Fruit fly (Drosophila melanogaster) whole organism, embryonic: ENCODE measurements around the gene CG43915.

Experiments
- B-H2 ChIP-seq: fragments of 200-800 bp; sonication (Bioruptor generic); optimal IDR thresholded peaks from 2 replicates; lab custom pipeline; 2018; ENCODE audit warnings: missing biosample characterization, mild to moderate bottlenecking, missing genetic modification characterization
- CG10366 ChIP-seq: fragments of 200-800 bp; sonication (Bioruptor generic); IDR thresholded peaks from 2 replicates; pipeline ENCODE4 v1.3.6; 2022; ENCODE audit warnings: missing biosample characterization, missing genetic modification characterization
- CG10654 ChIP-seq: fragments of 200-800 bp; sonication (Bioruptor generic); optimal IDR thresholded peaks from 2 replicates; lab custom pipeline; 2016; ENCODE audit warnings: missing biosample characterization, missing genetic modification characterization
- CG11093 ChIP-seq: fragments of 200-800 bp; sonication (Bioruptor generic); IDR thresholded peaks from 3 replicates; pipeline ENCODE4 v1.3.6; 2022; ENCODE audit warnings: missing biosample characterization, missing genetic modification characterization
- CG12769 ChIP-seq: fragments of 200-800 bp; sonication (Bioruptor generic); optimal IDR thresholded peaks from 2 replicates; lab custom pipeline; 2019; ENCODE audit warnings: missing biosample characterization, mild to moderate bottlenecking, missing genetic modification characterization, moderate library complexity
- CG13287 ChIP-seq: fragments of 200-800 bp; sonication (Bioruptor generic); IDR thresholded peaks from 2 replicates; pipeline ENCODE4 v1.3.6; 2022; ENCODE audit warnings: missing biosample characterization, missing genetic modification characterization; ENCODE audit not compliant: partially characterized antibody
- CG13775 ChIP-seq: fragments of 200-800 bp; sonication (Bioruptor generic); optimal IDR thresholded peaks from 3 replicates; lab custom pipeline; 2017; ENCODE audit warnings: missing biosample characterization, mild to moderate bottlenecking, missing genetic modification characterization
- CG14965 ChIP-seq: fragments of 200-800 bp; sonication (Bioruptor generic); optimal IDR thresholded peaks from 2 replicates; lab custom pipeline; 2016; ENCODE audit warnings: missing biosample characterization, missing genetic modification characterization, borderline replicate concordance
- CG16813 ChIP-seq: fragments of 200-800 bp; sonication (Bioruptor generic); IDR thresholded peaks from 3 replicates; pipeline ENCODE4 v1.3.6; 2022; ENCODE audit warnings: missing biosample characterization, missing genetic modification characterization; ENCODE audit not compliant: partially characterized antibody
- CG17568 ChIP-seq: fragments of 200-800 bp; sonication (Bioruptor generic); optimal IDR thresholded peaks from 2 replicates; lab custom pipeline; 2018; ENCODE audit warnings: missing biosample characterization, mild to moderate bottlenecking, missing genetic modification characterization, moderate library complexity
- CG17612 ChIP-seq: fragments of 200-800 bp; sonication (Bioruptor generic); IDR thresholded peaks from 2 replicates; pipeline ENCODE4 v1.3.6; 2022; ENCODE audit warnings: missing biosample characterization, missing genetic modification characterization
- CG1792 ChIP-seq: fragments of 200-800 bp; sonication (Bioruptor generic); optimal IDR thresholded peaks from 2 replicates; lab custom pipeline; 2016; ENCODE audit warnings: missing biosample characterization, missing genetic modification characterization
- CG2199 ChIP-seq: fragments of 200-800 bp; sonication (Bioruptor generic); IDR thresholded peaks from 3 replicates; pipeline ENCODE4 v1.3.6; 2022; ENCODE audit warnings: missing biosample characterization, missing genetic modification characterization
- CG31365 ChIP-seq: fragments of 200-800 bp; sonication (Bioruptor generic); optimal IDR thresholded peaks from 2 replicates; lab custom pipeline; 2018; ENCODE audit warnings: missing biosample characterization, mild to moderate bottlenecking, missing genetic modification characterization
- CG7271 ChIP-seq: fragments of 200-800 bp; sonication (Bioruptor generic); optimal IDR thresholded peaks from 2 replicates; lab custom pipeline; 2018; ENCODE audit warnings: missing biosample characterization, mild to moderate bottlenecking, missing genetic modification characterization, moderate library complexity
- CG7372 ChIP-seq: fragments of 200-800 bp; sonication (Bioruptor generic); IDR thresholded peaks from 2 replicates; pipeline ENCODE4 v1.3.6; 2022; ENCODE audit warnings: missing biosample characterization, missing genetic modification characterization
- CG8089 ChIP-seq: fragments of 200-800 bp; sonication (Bioruptor generic); optimal IDR thresholded peaks from 3 replicates; lab custom pipeline; 2016; ENCODE audit warnings: missing biosample characterization, missing genetic modification characterization
- CG9876 ChIP-seq: fragments of 200-800 bp; sonication (Bioruptor generic); optimal IDR thresholded peaks from 2 replicates; lab custom pipeline; 2016; ENCODE audit warnings: missing biosample characterization, missing genetic modification characterization
- CoRest ChIP-seq: fragments of 200-800 bp; sonication (Bioruptor generic); optimal IDR thresholded peaks from 3 replicates; lab custom pipeline; 2018; ENCODE audit warnings: missing biosample characterization, mild to moderate bottlenecking, missing genetic modification characterization, moderate library complexity
- Dad ChIP-seq: fragments of 200-800 bp; sonication (Bioruptor generic); optimal IDR thresholded peaks from 3 replicates; lab custom pipeline; 2016; ENCODE audit warnings: missing biosample characterization, missing genetic modification characterization
- E2f1 ChIP-seq: fragments of 200-800 bp; sonication (Bioruptor generic); IDR thresholded peaks from 2 replicates; pipeline ENCODE4 v1.3.6; 2022; ENCODE audit warnings: missing biosample characterization, missing genetic modification characterization
- Ets97D ChIP-seq: fragments of 200-800 bp; sonication (Bioruptor generic); optimal IDR thresholded peaks from 3 replicates; lab custom pipeline; 2016; ENCODE audit warnings: missing biosample characterization, missing genetic modification characterization
- Hr78 ChIP-seq, 2 experiments: fragments of 200-800 bp in 1 of 2; fragments of >200 bp in 1 of 2; sonication (Bioruptor generic) in 1 of 2; optimal IDR thresholded peaks; 2 replicates each; lab custom pipeline; 2017 to 2019; ENCODE audit warnings: missing biosample characterization in 2 of 2, missing genetic modification characterization in 2 of 2, mild to moderate bottlenecking in 1 of 2, moderate library complexity in 1 of 2
- Hsf ChIP-seq: fragments of 200-800 bp; sonication (Bioruptor generic); optimal IDR thresholded peaks from 3 replicates; lab custom pipeline; 2016; ENCODE audit warnings: missing biosample characterization, missing genetic modification characterization
- Myb ChIP-seq: fragments of 200-800 bp; sonication (Bioruptor generic); optimal IDR thresholded peaks from 2 replicates; lab custom pipeline; 2016; ENCODE audit warnings: missing biosample characterization, missing genetic modification characterization
- Ptx1 ChIP-seq: fragments of 200-800 bp; sonication (Bioruptor generic); IDR thresholded peaks from 2 replicates; pipeline ENCODE4 v1.3.6; 2022; ENCODE audit warnings: missing biosample characterization, missing genetic modification characterization
- Rfx ChIP-seq: fragments of 200-800 bp; sonication (Bioruptor generic); IDR thresholded peaks from 2 replicates; pipeline ENCODE4 v1.3.6; 2022; ENCODE audit warnings: missing biosample characterization, missing genetic modification characterization
- Sin3A ChIP-seq: fragments of >200 bp; optimal IDR thresholded peaks from 2 replicates; lab custom pipeline; 2018
- Xrp1 ChIP-seq: fragments of 200-800 bp; sonication (Bioruptor generic); IDR thresholded peaks from 2 replicates; pipeline ENCODE4 v1.3.6; 2022; ENCODE audit warnings: missing biosample characterization, missing genetic modification characterization
- disco-r ChIP-seq: fragments of 200-800 bp; sonication (Bioruptor generic); optimal IDR thresholded peaks from 2 replicates; lab custom pipeline; 2016; ENCODE audit warnings: missing biosample characterization, missing genetic modification characterization
- fd64A ChIP-seq: fragments of 200-800 bp; sonication (Bioruptor generic); optimal IDR thresholded peaks from 3 replicates; lab custom pipeline; 2018; ENCODE audit warnings: missing biosample characterization, mild to moderate bottlenecking, missing genetic modification characterization
- ftz-f1 ChIP-seq: fragments of 200-800 bp; sonication (Bioruptor generic); optimal IDR thresholded peaks from 2 replicates; lab custom pipeline; 2016; ENCODE audit warnings: missing biosample characterization, missing genetic modification characterization
- ind ChIP-seq: fragments of 200-800 bp; sonication (Bioruptor generic); optimal IDR thresholded peaks from 3 replicates; lab custom pipeline; 2016; ENCODE audit warnings: missing biosample characterization, missing genetic modification characterization
- kah ChIP-seq: fragments of 200-800 bp; sonication (Bioruptor generic); optimal IDR thresholded peaks from 2 replicates; lab custom pipeline; 2018; ENCODE audit warnings: missing biosample characterization, mild to moderate bottlenecking, missing genetic modification characterization
- lola ChIP-seq, 3 experiments: fragments of >200 bp in 2 of 3; fragments of 200-800 bp in 1 of 3; sonication (Bioruptor generic) in 1 of 3; optimal IDR thresholded peaks; 2 replicates each; lab custom pipeline; 2017 to 2019; ENCODE audit warnings: missing biosample characterization in 3 of 3, missing genetic modification characterization in 3 of 3, mild to moderate bottlenecking in 1 of 3, moderate library complexity in 1 of 3
- mam ChIP-seq: fragments of 200-800 bp; sonication (Bioruptor generic); optimal IDR thresholded peaks from 3 replicates; lab custom pipeline; 2016; ENCODE audit warnings: missing biosample characterization, missing genetic modification characterization
- nau ChIP-seq: fragments of 200-800 bp; sonication (Bioruptor generic); optimal IDR thresholded peaks from 3 replicates; lab custom pipeline; 2017; ENCODE audit warnings: missing biosample characterization, mild to moderate bottlenecking, missing genetic modification characterization, missing genetic modification reagents
- odd ChIP-seq: fragments of 200-800 bp; sonication (Bioruptor generic); optimal IDR thresholded peaks from 2 replicates; lab custom pipeline; 2017; ENCODE audit warnings: missing biosample characterization, mild to moderate bottlenecking, missing genetic modification characterization
- prd ChIP-seq, 3 experiments: fragments of >200 bp in 2 of 3; fragments of 200-800 bp in 1 of 3; sonication (Bioruptor generic) in 1 of 3; optimal IDR thresholded peaks in 2 of 3; IDR thresholded peaks in 1 of 3; 2 replicates in 2 of 3; 3 replicates in 1 of 3; pipeline versions ENCODE4 v1.3.6 to Lab custom; 2017 to 2022; ENCODE audit warnings: missing biosample characterization in 1 of 3, missing genetic modification characterization in 1 of 3
- run ChIP-seq: fragments of 200-800 bp; sonication (Bioruptor generic); optimal IDR thresholded peaks from 3 replicates; lab custom pipeline; 2018; ENCODE audit warnings: missing biosample characterization, mild to moderate bottlenecking, missing genetic modification characterization
- scrt ChIP-seq: fragments of 200-800 bp; sonication (Bioruptor generic); optimal IDR thresholded peaks from 2 replicates; lab custom pipeline; 2018; ENCODE audit warnings: missing biosample characterization, mild to moderate bottlenecking, missing genetic modification characterization, moderate library complexity
- sima ChIP-seq: fragments of 200-800 bp; sonication (Bioruptor generic); optimal IDR thresholded peaks from 2 replicates; lab custom pipeline; 2016; ENCODE audit warnings: missing biosample characterization, missing genetic modification characterization
- slp2 ChIP-seq: fragments of 200-800 bp; sonication (Bioruptor generic); optimal IDR thresholded peaks from 2 replicates; lab custom pipeline; 2016; ENCODE audit warnings: missing biosample characterization, missing genetic modification characterization
- ssp ChIP-seq: fragments of 200-800 bp; sonication (Bioruptor generic); IDR thresholded peaks from 2 replicates; pipeline ENCODE4 v1.3.6; 2022; ENCODE audit warnings: missing biosample characterization, missing genetic modification characterization
- tap ChIP-seq: fragments of 200-800 bp; optimal IDR thresholded peaks from 3 replicates; lab custom pipeline; 2019; ENCODE audit warnings: missing biosample characterization, mild to moderate bottlenecking, missing genetic modification characterization, moderate library complexity

The CG43915 gene

DNA sequence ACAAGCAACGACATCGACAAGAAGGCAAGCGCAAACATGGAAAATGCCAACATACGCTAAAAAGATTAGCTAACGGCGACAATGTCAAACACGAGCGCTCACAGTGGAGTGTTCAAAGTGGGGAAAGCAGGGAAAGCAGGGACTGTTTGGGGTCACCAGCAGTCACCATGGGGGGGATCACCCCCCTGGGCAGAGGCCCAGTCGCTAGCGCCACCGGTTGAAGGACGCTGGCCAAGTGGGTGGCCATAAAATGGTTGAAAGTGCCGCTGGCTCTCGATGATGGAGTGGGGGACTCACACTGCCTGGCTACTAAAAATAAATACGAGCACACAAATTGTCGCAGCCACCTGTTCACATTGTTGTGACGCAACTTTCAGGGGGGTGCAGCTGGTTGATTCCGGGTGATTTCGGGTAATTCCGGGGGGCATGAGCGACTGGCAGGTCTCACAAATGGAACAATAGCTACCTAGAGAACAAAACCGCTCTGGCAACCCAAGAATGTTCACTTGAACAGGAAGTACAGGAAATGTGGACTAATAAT lies 11.8 kb upstream of the CG43915 start (continued):
- TF ChIP-seq CG14965 (GFP tag; lab: Kevin White, UChicago): no peak
- TF ChIP-seq CG31365 (tag; lab: Kevin White, UChicago): no peak
- TF ChIP-seq nau (GFP tag; lab: Kevin White, UChicago): peak; percentile 42
- no peak for TF ChIP-seq ssp (GFP tag; lab: Robert Waterston, UW)
- peak; percentile 91 for TF ChIP-seq scrt (GFP tag; lab: Kevin White, UChicago)
- no peak for TF ChIP-seq ind (GFP tag; lab: Kevin White, UChicago)
- no peak for TF ChIP-seq Hr78 (GFP tag; optimal IDR thresholded peaks at IDR 0.05; lab: Kevin White, UChicago)
- no peak for TF ChIP-seq Sin3A (lab: Kevin White, UChicago)
- TF ChIP-seq slp2: no peak
- TF ChIP-seq tap: peak; percentile 18
- peak; percentile 7 for TF ChIP-seq CG12769 (tag; lab: Kevin White, UChicago)
- TF ChIP-seq Dad (GFP tag; lab: Kevin White, UChicago): no peak
- TF ChIP-seq CG7271 (tag; lab: Kevin White, UChicago): no peak
- TF ChIP-seq CG13775: no peak
- no peak for TF ChIP-seq Rfx (GFP tag; lab: Robert Waterston, UW)
- no peak for TF ChIP-seq B-H2 (GFP tag; lab: Kevin White, UChicago)
- no peak for TF ChIP-seq CG2199 (GFP tag; lab: Robert Waterston, UW)
- TF ChIP-seq kah (GFP tag; lab: Kevin White, UChicago): peak; percentile 73
- TF ChIP-seq run: no peak
- no peak for TF ChIP-seq CG9876 (GFP tag; lab: Kevin White, UChicago)
- no peak for TF ChIP-seq Ets97D
- no peak for TF ChIP-seq CG17568 (GFP tag; lab: Kevin White, UChicago)
- TF ChIP-seq Ptx1 (GFP tag; lab: Robert Waterston, UW): no peak
- TF ChIP-seq CoRest (tag; lab: Kevin White, UChicago): no peak
- no peak for TF ChIP-seq Hsf (GFP tag; lab: Kevin White, UChicago)
- TF ChIP-seq sima: no peak
- no peak for TF ChIP-seq CG17612
- no peak for TF ChIP-seq Myb (GFP tag; lab: Kevin White, UChicago)
- no peak for TF ChIP-seq CG10366 (GFP tag; lab: Robert Waterston, UW)
- TF ChIP-seq E2f1 (GFP tag; lab: Robert Waterston, UW): no peak
- TF ChIP-seq CG1792: no peak
- no peak for TF ChIP-seq odd (GFP tag; lab: Kevin White, UChicago)
- TF ChIP-seq prd (optimal IDR thresholded peaks at IDR 0.05; lab: Kevin White, UChicago): no peak
- no peak for TF ChIP-seq prd (GFP tag; IDR thresholded peaks at IDR 0.05; lab: Robert Waterston, UW)
- TF ChIP-seq disco-r (GFP tag; lab: Kevin White, UChicago): no peak
- no peak for TF ChIP-seq CG13287 (GFP tag; lab: Robert Waterston, UW)
- no peak for TF ChIP-seq CG16813 (GFP tag; lab: Robert Waterston, UW)
- no peak for TF ChIP-seq CG8089 (GFP tag; lab: Kevin White, UChicago)
- no peak for TF ChIP-seq Xrp1 (GFP tag; lab: Robert Waterston, UW)
- no peak for TF ChIP-seq mam (GFP tag; lab: Kevin White, UChicago)
- TF ChIP-seq CG7372 (GFP tag; lab: Robert Waterston, UW): no peak
- no peak for TF ChIP-seq lola (GFP tag; optimal IDR thresholded peaks at IDR 0.05; lab: Kevin White, UChicago)
- no peak for TF ChIP-seq CG11093 (GFP tag; lab: Robert Waterston, UW)
- TF ChIP-seq fd64A (GFP tag; lab: Kevin White, UChicago): no peak
- no peak for TF ChIP-seq CG10654
- no peak for TF ChIP-seq ftz-f1
